Worm (Caenorhabditis elegans) whole organism, L2 larva: ENCODE results near the gene sel-8.

Experiments
- R02D3.7 ChIP-seq: fragments of 150-350 bp; optimal IDR thresholded peaks from 2 replicates; lab custom pipeline; 2014; ENCODE audit warnings: missing biosample characterization, missing genetic modification characterization
- ama-1 ChIP-seq: fragments of 150-350 bp; optimal IDR thresholded peaks from 2 replicates; lab custom pipeline; 2018; ENCODE audit warnings: inconsistent platforms
- ceh-82 ChIP-seq: fragments of 150-350 bp; optimal IDR thresholded peaks from 2 replicates; lab custom pipeline; 2014; ENCODE audit warnings: missing biosample characterization, missing genetic modification characterization
- dmd-4 ChIP-seq: sonication (generic microtip); optimal IDR thresholded peaks from 2 replicates; lab custom pipeline; 2017; ENCODE audit warnings: missing biosample characterization, missing genetic modification characterization
- gmeb-1 ChIP-seq: fragments of 150-350 bp; optimal IDR thresholded peaks from 2 replicates; lab custom pipeline; 2014; ENCODE audit warnings: missing biosample characterization, missing genetic modification characterization
- lin-13 ChIP-seq: fragments of 150-350 bp; optimal IDR thresholded peaks from 2 replicates; lab custom pipeline; 2014; ENCODE audit warnings: missing biosample characterization, missing genetic modification reagents, missing genetic modification characterization
- lsy-2 ChIP-seq, 2 experiments: fragments of 150-350 bp in 1 of 2; sonication (generic microtip) in 1 of 2; optimal IDR thresholded peaks; 2 replicates each; lab custom pipeline; 2014 to 2017; ENCODE audit warnings: missing biosample characterization in 2 of 2, missing genetic modification characterization in 2 of 2
- mdl-1 ChIP-seq, 2 experiments: fragments of 150-350 bp in 1 of 2; sonication (generic microtip) in 1 of 2; optimal IDR thresholded peaks; 2 replicates each; lab custom pipeline; 2017; ENCODE audit warnings: missing biosample characterization in 2 of 2, missing genetic modification characterization in 2 of 2
- nhr-237 ChIP-seq: fragments of 150-350 bp; optimal IDR thresholded peaks from 2 replicates; lab custom pipeline; 2014; ENCODE audit warnings: missing biosample characterization, missing genetic modification characterization
- unc-62 ChIP-seq: fragments of 150-350 bp; optimal IDR thresholded peaks from 2 replicates; lab custom pipeline; 2014; ENCODE audit warnings: missing biosample characterization, missing genetic modification reagents, missing genetic modification characterization
- zag-1 ChIP-seq: fragments of 150-350 bp; optimal IDR thresholded peaks from 2 replicates; lab custom pipeline; 2014; ENCODE audit warnings: missing biosample characterization, missing genetic modification characterization
- ztf-4 ChIP-seq: fragments of 150-350 bp; optimal IDR thresholded peaks from 2 replicates; lab custom pipeline; 2014; ENCODE audit warnings: missing biosample characterization, missing genetic modification characterization

- TF ChIP-seq R02D3.7 (tag; lab: Kevin White, UChicago) = no peak
- TF ChIP-seq dmd-4 (tag; lab: Kevin White, UChicago) = no peak
- no peak for TF ChIP-seq ztf-4 (tag; lab: Kevin White, UChicago)
- TF ChIP-seq nhr-237 (tag; lab: Kevin White, UChicago) = no peak
- TF ChIP-seq ama-1 = no peak
- no peak for TF ChIP-seq mdl-1 (tag; optimal IDR thresholded peaks at IDR 0.05; lab: Kevin White, UChicago)
- no peak for TF ChIP-seq lsy-2 (tag; optimal IDR thresholded peaks at IDR 0.05; lab: Kevin White, UChicago)
- no peak for TF ChIP-seq gmeb-1
- no peak for TF ChIP-seq zag-1
- no peak for TF ChIP-seq ceh-82 (tag; lab: Kevin White, UChicago)
- no peak for TF ChIP-seq lin-13 (GFP tag; lab: Kevin White, UChicago)
- no peak for TF ChIP-seq unc-62 (GFP tag; lab: Kevin White, UChicago)
Observed at ce11 chrIII:3675480-3675879, 48.5 kb upstream of the sel-8 start.
